2 worm cellular contexts compared by ENCODE assay signal in the genomic region with DNA sequence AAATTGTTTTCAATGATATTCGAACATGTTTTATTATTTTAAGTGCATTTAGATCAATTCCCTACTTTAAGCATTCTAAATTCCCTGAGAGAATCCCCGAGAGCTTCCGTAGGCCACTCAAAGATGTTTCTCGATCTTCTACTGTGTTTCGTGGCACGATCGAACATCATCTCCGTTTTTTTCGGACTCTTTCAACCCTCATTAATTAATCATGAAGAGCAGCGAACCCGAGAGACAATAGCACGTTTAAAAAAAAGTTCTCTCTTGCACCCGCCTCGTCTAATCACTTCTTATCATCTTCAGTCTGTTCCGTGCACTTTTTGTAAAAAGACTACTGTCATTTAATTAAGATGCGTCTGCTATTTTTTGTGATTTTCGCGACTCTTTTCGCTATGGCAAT.
A peak's percentile ranks its signal among the peaks of the same experiment; 100 is the strongest.
TF ChIP-seq lines count a peak whose summit lies in the region.

A gene (plus strand): TSS at position 301 of the 400 bp plus-strand sequence.

TF ChIP-seq in whole organism, L4 larva, 104 proteins besides CTCF, POLR2A, EP300 and RAD21:
- TF ChIP-seq daf-19 (GFP tag; conservative IDR thresholded peaks at IDR 0.05; lab: Robert Waterston, UW) (no peak), dmd-6 (GFP tag; IDR thresholded peaks at IDR 0.05; lab: Robert Waterston, UW) (peak; percentile 25; the same call in 1 of the 2 replicates)
TF ChIP-seq in whole organism, L4 larva: peak in this region for 1.

TF ChIP-seq in whole organism, young adult, 124 proteins besides CTCF, POLR2A, EP300 and RAD21:
- TF ChIP-seq nhr-80 (tag; optimal IDR thresholded peaks at IDR 0.05; lab: Kevin White, UChicago), result peak; percentile 33
- TF ChIP-seq hmg-1.2 (GFP tag; IDR thresholded peaks at IDR 0.05; lab: Robert Waterston, UW), result no peak
- no peak for TF ChIP-seq nhr-27 (tag; optimal IDR thresholded peaks at IDR 0.05; lab: Kevin White, UChicago)
TF ChIP-seq in whole organism, young adult: peak in this region for 1.
